Worm (Caenorhabditis elegans): ENCODE measurements around the gene E04F6.15.

- no peak for TF ChIP-seq lin-13 (GFP tag; optimal IDR thresholded peaks at IDR 0.05)
- TF ChIP-seq lin-35 (GFP tag; optimal IDR thresholded peaks at IDR 0.05) = no peak
- TF ChIP-seq elt-2 (tag; optimal IDR thresholded peaks at IDR 0.05) = peak; percentile 55
- no peak for TF ChIP-seq ets-5 (GFP tag; IDR thresholded peaks at IDR 0.05)
- TF ChIP-seq mep-1 (tag; optimal IDR thresholded peaks at IDR 0.05) = no peak
- TF ChIP-seq swsn-7 (tag; optimal IDR thresholded peaks at IDR 0.05) = no peak
Measured at ce11 chrII:7166768-7167167, 43.3 kb downstream of the E04F6.15 start.

Measured in whole organism, L1 larva.